Worm (Caenorhabditis elegans) whole organism, L4 larva: Measurements from ENCODE around the gene his-24.

ENCODE experiments used
- D1046.2 ChIP-seq: fragments of 200-800 bp; sonication (Bioruptor generic); IDR thresholded peaks from 2 replicates; pipeline ENCODE4 v1.3.6; 2022; ENCODE audit warnings: missing genetic modification characterization, missing compliant biosample characterization
- R02D3.7 ChIP-seq: fragments of 150-350 bp; sonication (generic microtip); optimal IDR thresholded peaks from 3 replicates; lab custom pipeline; 2014; ENCODE audit warnings: missing biosample characterization, missing genetic modification characterization
- T20F7.1 ChIP-seq: fragments of 200-800 bp; sonication (Bioruptor generic); optimal IDR thresholded peaks from 2 replicates; lab custom pipeline; 2018; ENCODE audit warnings: mild to moderate bottlenecking, missing genetic modification characterization, missing compliant biosample characterization
- T26A8.4 ChIP-seq: fragments of 200-800 bp; sonication (Bioruptor generic); IDR thresholded peaks from 2 replicates; pipeline ENCODE4 v1.3.6; 2022; ENCODE audit warnings: missing genetic modification characterization, missing compliant biosample characterization
- Y105C5A.15 ChIP-seq: fragments of 200-800 bp; sonication (Bioruptor generic); IDR thresholded peaks from 2 replicates; pipeline ENCODE4 v1.3.6; 2022; ENCODE audit warnings: missing genetic modification characterization, missing compliant biosample characterization
- Y5F2A.4 ChIP-seq: fragments of 200-800 bp; sonication (Bioruptor generic); optimal IDR thresholded peaks from 2 replicates; lab custom pipeline; 2018; ENCODE audit warnings: mild to moderate bottlenecking, missing genetic modification characterization, missing compliant biosample characterization
- ZK337.2 ChIP-seq: fragments of 200-800 bp; sonication (Bioruptor generic); IDR thresholded peaks from 2 replicates; pipeline ENCODE4 v1.3.6; 2022; ENCODE audit warnings: missing genetic modification reagents, missing genetic modification characterization, missing compliant biosample characterization
- ZK546.5 ChIP-seq, 2 experiments: sonication (generic microtip); optimal IDR thresholded peaks; 2 replicates each; lab custom pipeline; 2017; ENCODE audit warnings: missing biosample characterization in 2 of 2, missing genetic modification characterization in 2 of 2
- aly-2 ChIP-seq: sonication (generic microtip); optimal IDR thresholded peaks from 2 replicates; lab custom pipeline; 2018; ENCODE audit warnings: missing biosample characterization, missing genetic modification characterization
- ama-1 ChIP-seq: fragments of 150-350 bp; optimal IDR thresholded peaks from 2 replicates; lab custom pipeline; 2014; ENCODE audit warnings: inconsistent platforms, mixed read lengths
- arid-1 ChIP-seq: fragments of 200-800 bp; sonication (Bioruptor generic); conservative IDR thresholded peaks from 2 replicates; pipeline ENCODE4 v1.3.6; 2022; ENCODE audit warnings: missing genetic modification reagents, missing genetic modification characterization, missing compliant biosample characterization
- attf-4 ChIP-seq: sonication (generic microtip); optimal IDR thresholded peaks from 3 replicates; lab custom pipeline; 2017; ENCODE audit warnings: missing biosample characterization, missing genetic modification characterization
- ceh-20 ChIP-seq: fragments of 200-800 bp; sonication (Bioruptor generic); IDR thresholded peaks from 2 replicates; pipeline ENCODE4 v1.3.6; 2022; ENCODE audit warnings: missing genetic modification reagents, missing genetic modification characterization, missing compliant biosample characterization
- cey-2 ChIP-seq: sonication (generic microtip); optimal IDR thresholded peaks from 3 replicates; lab custom pipeline; 2017; ENCODE audit warnings: missing genetic modification characterization, mild to moderate bottlenecking, missing compliant biosample characterization, antibody characterized with exemption, borderline replicate concordance; ENCODE audit not compliant: insufficient read depth
- daf-16 ChIP-seq, 3 experiments: sonication (generic microtip); optimal IDR thresholded peaks; 2 replicates each; lab custom pipeline; 2016 to 2017; ENCODE audit warnings: missing genetic modification characterization in 3 of 3, missing genetic modification reagents in 3 of 3, mild to moderate bottlenecking in 2 of 3, missing compliant biosample characterization in 2 of 3, missing biosample characterization in 1 of 3, moderate library complexity in 1 of 3
- daf-8 ChIP-seq: fragments of 200-800 bp; sonication (Bioruptor generic); IDR thresholded peaks from 2 replicates; pipeline ENCODE4 v1.3.6; 2022; ENCODE audit warnings: missing genetic modification characterization, missing compliant biosample characterization
- duxl-1 ChIP-seq: sonication (generic microtip); optimal IDR thresholded peaks from 2 replicates; lab custom pipeline; 2016; ENCODE audit warnings: mild to moderate bottlenecking, missing genetic modification characterization, moderate library complexity, missing compliant biosample characterization; ENCODE audit not compliant: poor library complexity
- dve-1 ChIP-seq: sonication (generic microtip); optimal IDR thresholded peaks from 2 replicates; lab custom pipeline; 2017; ENCODE audit warnings: antibody characterized with exemption, mild to moderate bottlenecking, missing genetic modification characterization, missing compliant biosample characterization; ENCODE audit not compliant: insufficient read depth
- fkh-10 ChIP-seq: fragments of 150-350 bp; optimal IDR thresholded peaks from 2 replicates; lab custom pipeline; 2014; ENCODE audit warnings: missing biosample characterization, missing genetic modification reagents, missing genetic modification characterization
- gei-8 ChIP-seq: fragments of 200-800 bp; sonication (Bioruptor generic); optimal IDR thresholded peaks from 2 replicates; lab custom pipeline; 2018; ENCODE audit warnings: mild to moderate bottlenecking, missing genetic modification characterization, missing compliant biosample characterization
- hif-1 ChIP-seq, 2 experiments: sonication (generic microtip); optimal IDR thresholded peaks; 2 replicates each; lab custom pipeline; 2016 to 2017; ENCODE audit warnings: missing compliant biosample characterization in 2 of 2, missing genetic modification characterization in 2 of 2, missing genetic modification reagents in 2 of 2, missing genotype in 2 of 2, mild to moderate bottlenecking in 1 of 2
- hlh-11 ChIP-seq: fragments of 200-800 bp; sonication (Bioruptor generic); optimal IDR thresholded peaks from 2 replicates; lab custom pipeline; 2018; ENCODE audit warnings: mild to moderate bottlenecking, missing genetic modification characterization, missing compliant biosample characterization
- hlh-30 ChIP-seq: sonication (generic microtip); optimal IDR thresholded peaks from 2 replicates; lab custom pipeline; 2017; ENCODE audit warnings: antibody characterized with exemption, mild to moderate bottlenecking, missing genetic modification characterization, missing compliant biosample characterization; ENCODE audit not compliant: insufficient read depth
- lim-7 ChIP-seq: fragments of 200-800 bp; sonication (Bioruptor generic); IDR thresholded peaks from 2 replicates; pipeline ENCODE4 v1.3.6; 2022; ENCODE audit warnings: missing genetic modification characterization, missing compliant biosample characterization
- lin-13 ChIP-seq: fragments of 150-350 bp; optimal IDR thresholded peaks from 2 replicates; lab custom pipeline; 2014; ENCODE audit warnings: missing biosample characterization, missing genetic modification reagents, missing genetic modification characterization
- lin-29 ChIP-seq: fragments of 200-800 bp; sonication (Bioruptor generic); IDR thresholded peaks from 2 replicates; pipeline ENCODE4 v1.3.6; 2022; ENCODE audit warnings: missing genetic modification reagents, missing genetic modification characterization, missing compliant biosample characterization
- lin-38 ChIP-seq: fragments of 200-800 bp; sonication (Bioruptor generic); IDR thresholded peaks from 2 replicates; pipeline ENCODE4 v1.3.6; 2022; ENCODE audit warnings: missing genetic modification reagents, missing genetic modification characterization, missing compliant biosample characterization
- lir-3 ChIP-seq: sonication (generic microtip); optimal IDR thresholded peaks from 2 replicates; lab custom pipeline; 2016; ENCODE audit warnings: mild to moderate bottlenecking, missing genetic modification characterization, missing compliant biosample characterization
- mxl-3 ChIP-seq: fragments of 200-800 bp; sonication (Bioruptor generic); optimal IDR thresholded peaks from 2 replicates; lab custom pipeline; 2018; ENCODE audit warnings: mild to moderate bottlenecking, missing genetic modification characterization, missing compliant biosample characterization
- nhr-10 ChIP-seq: fragments of 150-350 bp; optimal IDR thresholded peaks from 2 replicates; lab custom pipeline; 2014; ENCODE audit warnings: missing biosample characterization, missing genetic modification characterization
- nhr-25 ChIP-seq: sonication (generic microtip); optimal IDR thresholded peaks from 2 replicates; lab custom pipeline; 2017; ENCODE audit warnings: missing genetic modification characterization, mild to moderate bottlenecking, missing compliant biosample characterization, antibody characterized with exemption, moderate library complexity, borderline replicate concordance; ENCODE audit not compliant: insufficient read depth
- nhr-28 ChIP-seq: fragments of 150-350 bp; optimal IDR thresholded peaks from 2 replicates; lab custom pipeline; 2014; ENCODE audit warnings: missing biosample characterization, missing genetic modification characterization
- nhr-41 ChIP-seq: fragments of 200-800 bp; sonication (Bioruptor generic); IDR thresholded peaks from 2 replicates; pipeline ENCODE4 v1.3.6; 2022; ENCODE audit warnings: missing genetic modification reagents, missing genetic modification characterization, missing compliant biosample characterization
- nhr-42 ChIP-seq: fragments of 200-800 bp; sonication (Bioruptor generic); IDR thresholded peaks from 2 replicates; pipeline ENCODE4 v1.3.6; 2022; ENCODE audit warnings: missing genetic modification characterization, missing compliant biosample characterization
- nhr-77 ChIP-seq: fragments of 150-350 bp; optimal IDR thresholded peaks from 2 replicates; lab custom pipeline; 2014; ENCODE audit warnings: missing biosample characterization, missing genetic modification characterization
- pqm-1 ChIP-seq: sonication (generic microtip); optimal IDR thresholded peaks from 2 replicates; lab custom pipeline; 2017; ENCODE audit warnings: missing biosample characterization, missing genetic modification characterization
- rbr-2 ChIP-seq: sonication (generic microtip); optimal IDR thresholded peaks from 2 replicates; lab custom pipeline; 2016; ENCODE audit warnings: missing genotype, missing genetic modification characterization, missing compliant biosample characterization
- saeg-2 ChIP-seq: fragments of 200-800 bp; sonication (Bioruptor generic); IDR thresholded peaks from 2 replicates; pipeline ENCODE4 v1.3.6; 2022; ENCODE audit warnings: missing genetic modification reagents, missing genetic modification characterization, missing compliant biosample characterization
- set-16 ChIP-seq: fragments of 200-800 bp; sonication (Bioruptor generic); IDR thresholded peaks from 2 replicates; pipeline ENCODE4 v1.3.6; 2022; ENCODE audit warnings: missing genetic modification reagents, missing genetic modification characterization, missing compliant biosample characterization
- skn-1 ChIP-seq: fragments of 150-350 bp; optimal IDR thresholded peaks from 2 replicates; lab custom pipeline; 2014; ENCODE audit warnings: missing biosample characterization, missing genetic modification characterization
- spr-3 ChIP-seq: fragments of 200-800 bp; sonication (Bioruptor generic); optimal IDR thresholded peaks from 2 replicates; lab custom pipeline; 2018; ENCODE audit warnings: mild to moderate bottlenecking, missing genetic modification characterization, missing compliant biosample characterization
- tag-97 ChIP-seq: fragments of 200-800 bp; sonication (Bioruptor generic); IDR thresholded peaks from 2 replicates; pipeline ENCODE4 v1.3.6; 2022; ENCODE audit warnings: missing genetic modification characterization, missing compliant biosample characterization
- tra-1 ChIP-seq: fragments of 200-800 bp; sonication (Bioruptor generic); IDR thresholded peaks from 2 replicates; pipeline ENCODE4 v1.3.6; 2022; ENCODE audit warnings: missing genetic modification reagents, missing genetic modification characterization, missing compliant biosample characterization
- unc-130 ChIP-seq: sonication (generic microtip); optimal IDR thresholded peaks from 2 replicates; lab custom pipeline; 2016; ENCODE audit warnings: missing genetic modification reagents, missing genetic modification characterization, missing compliant biosample characterization
- vab-7 ChIP-seq: fragments of 200-800 bp; sonication (Bioruptor generic); IDR thresholded peaks from 2 replicates; pipeline ENCODE4 v1.3.6; 2022; ENCODE audit warnings: missing genetic modification reagents, missing genetic modification characterization, missing compliant biosample characterization
- zfp-3 ChIP-seq: fragments of 200-800 bp; sonication (Bioruptor generic); conservative IDR thresholded peaks from 2 replicates; pipeline ENCODE4 v1.3.6; 2022; ENCODE audit warnings: missing genetic modification reagents, missing genetic modification characterization, missing compliant biosample characterization
- ztf-7 ChIP-seq: fragments of 150-350 bp; optimal IDR thresholded peaks from 2 replicates; lab custom pipeline; 2014; ENCODE audit warnings: missing biosample characterization, missing genetic modification characterization

Gene his-24

ce11 chrX:14478743-14479428 lies 11.0 kb upstream of the his-24 start, which contains the start of gene M163.11 (continued):
- TF ChIP-seq set-16 (GFP tag; lab: Robert Waterston, UW) (no peak), vab-7 (GFP tag; lab: Robert Waterston, UW) (peak; percentile 78), ceh-20 (peak; percentile 54; the same call in 1 of the 2 replicates), Y105C5A.15 (GFP tag; lab: Robert Waterston, UW) (peak; percentile 83), ZK337.2 (peak; percentile 75; the same call in 1 of the 2 replicates), hlh-11 (tag; lab: Kevin White, UChicago) (peak; percentile 25), tra-1 (GFP tag; lab: Robert Waterston, UW) (peak; percentile 74), T26A8.4 (GFP tag; lab: Robert Waterston, UW) (peak; percentile 22; the same call in 1 of the 2 replicates), lin-38 (GFP tag; lab: Robert Waterston, UW) (no peak; the same call in 1 of the 2 replicates), R02D3.7 (no peak), lin-13 (GFP tag; lab: Kevin White, UChicago) (peak; percentile 27), nhr-41 (peak; percentile 73; the same call in 1 of the 2 replicates), attf-4 (no peak), nhr-77 (tag; lab: Kevin White, UChicago) (no peak), aly-2 (tag; lab: Kevin White, UChicago) (no peak), ZK546.5 (tag; optimal IDR thresholded peaks at IDR 0.05; lab: Kevin White, UChicago) (no peak), nhr-28 (peak; percentile 24), D1046.2 (peak; percentile 85; the same call in 1 of the 2 replicates), daf-16 (GFP tag; optimal IDR thresholded peaks at IDR 0.05; lab: Kevin White, UChicago) (peak in 1 of 2 experiments; percentile 72), daf-16 (tag; optimal IDR thresholded peaks at IDR 0.05; lab: Kevin White, UChicago) (peak; percentile 54)

ce11 chrX:14480248-14480647 lies 9.6 kb upstream of the his-24 start, which contains the start of gene gfi-3:
gfi-3 (plus strand) TSS chrX:14480572.
- TF ChIP-seq saeg-2 (0 out of 2 replicates have a peak, but pooled peaks have one; percentile 46), zfp-3 (GFP tag; lab: Robert Waterston, UW) (no peak), cey-2 (tag; lab: Kevin White, UChicago) (no peak), pqm-1 (tag; lab: Kevin White, UChicago) (no peak), unc-130 (no peak), skn-1 (tag; lab: Kevin White, UChicago) (no peak), nhr-25 (tag; lab: Kevin White, UChicago) (peak; percentile 50), arid-1 (peak; percentile 52; the same call in 1 of the 2 replicates), hif-1 (tag; optimal IDR thresholded peaks at IDR 0.05; lab: Kevin White, UChicago) (peak in 1 of 2 experiments; percentile 58), mxl-3 (GFP tag; lab: Kevin White, UChicago) (peak; percentile 64), lin-13 (GFP tag; lab: Kevin White, UChicago) (peak; percentile 61), Y5F2A.4 (GFP tag; lab: Kevin White, UChicago) (no peak), fkh-10 (GFP tag; lab: Kevin White, UChicago) (peak; percentile 31), nhr-10 (no peak), tra-1 (GFP tag; lab: Robert Waterston, UW) (peak; percentile 61; the same call in 1 of the 2 replicates), duxl-1 (tag; lab: Kevin White, UChicago) (peak; percentile 67), nhr-42 (GFP tag; lab: Robert Waterston, UW) (peak; percentile 74; the same call in 1 of the 2 replicates), lin-29 (0 out of 2 replicates have a peak, but pooled peaks have one; percentile 19), rbr-2 (tag; lab: Kevin White, UChicago) (peak; percentile 85), lir-3 (no peak), ama-1 (lab: Kevin White, UChicago) (no peak), gei-8 (GFP tag; lab: Kevin White, UChicago) (no peak), hlh-30 (tag; lab: Kevin White, UChicago) (peak; percentile 73), daf-8 (GFP tag; lab: Robert Waterston, UW) (no peak), nhr-28 (peak; percentile 67), lim-7 (no peak), ztf-7 (tag; lab: Kevin White, UChicago) (peak; percentile 45), dve-1 (tag; lab: Kevin White, UChicago) (peak; percentile 95), spr-3 (GFP tag; lab: Kevin White, UChicago) (peak; percentile 12), tag-97 (GFP tag; lab: Robert Waterston, UW) (no peak), T20F7.1 (GFP tag; lab: Kevin White, UChicago) (no peak), daf-16 (GFP tag; optimal IDR thresholded peaks at IDR 0.05; lab: Kevin White, UChicago) (peak in 1 of 2 experiments; percentile 22), daf-16 (tag; optimal IDR thresholded peaks at IDR 0.05; lab: Kevin White, UChicago) (peak; percentile 59)
